Fruit fly (Drosophila melanogaster) whole organism, prepupa: Measurements from ENCODE around the gene dre4.

Experiments used
- CG11762 ChIP-seq: fragments of 200-800 bp; sonication (Bioruptor generic); optimal IDR thresholded peaks from 3 replicates; lab custom pipeline; 2016; ENCODE audit warnings: missing biosample characterization, missing genetic modification characterization; ENCODE audit not compliant: insufficient read depth
- CG3032 ChIP-seq: fragments of 200-800 bp; optimal IDR thresholded peaks from 2 replicates; lab custom pipeline; 2019; ENCODE audit warnings: missing biosample characterization, mild to moderate bottlenecking, missing genetic modification characterization, moderate library complexity
- CG32006 ChIP-seq: fragments of 200-800 bp; sonication (Bioruptor generic); optimal IDR thresholded peaks from 3 replicates; lab custom pipeline; 2017; ENCODE audit warnings: missing biosample characterization, mild to moderate bottlenecking, missing genetic modification characterization
- CG4318 ChIP-seq: fragments of 200-800 bp; sonication (Bioruptor generic); optimal IDR thresholded peaks from 3 replicates; lab custom pipeline; 2017; ENCODE audit warnings: missing biosample characterization, mild to moderate bottlenecking, missing genetic modification characterization
- CG8319 ChIP-seq: fragments of 200-800 bp; sonication (Bioruptor generic); optimal IDR thresholded peaks from 3 replicates; lab custom pipeline; 2016; ENCODE audit warnings: missing biosample characterization, missing genetic modification characterization
- Eip78C ChIP-seq: fragments of 200-800 bp; sonication (Bioruptor generic); peaks from one replicate; lab custom pipeline; 2016; ENCODE audit warnings: missing biosample characterization, missing genetic modification characterization
- Hr4 ChIP-seq: fragments of 200-800 bp; sonication (Bioruptor generic); optimal IDR thresholded peaks from 3 replicates; lab custom pipeline; 2016; ENCODE audit warnings: missing biosample characterization, missing genetic modification characterization
- OdsH ChIP-seq: fragments of 200-800 bp; sonication (Bioruptor generic); optimal IDR thresholded peaks from 3 replicates; lab custom pipeline; 2016; ENCODE audit warnings: missing biosample characterization, missing genetic modification characterization
- dac ChIP-seq: fragments of 200-800 bp; sonication (Bioruptor generic); optimal IDR thresholded peaks from 2 replicates; lab custom pipeline; 2017; ENCODE audit warnings: missing biosample characterization, mild to moderate bottlenecking, missing genetic modification characterization
- fd85E ChIP-seq: fragments of 200-800 bp; sonication (Bioruptor generic); optimal IDR thresholded peaks from 3 replicates; lab custom pipeline; 2016; ENCODE audit warnings: missing biosample characterization, missing genetic modification characterization
- ss ChIP-seq, 2 experiments: fragments of 200-800 bp; sonication (Bioruptor generic); optimal IDR thresholded peaks; 2 replicates in 1 of 2; 3 replicates in 1 of 2; lab custom pipeline; 2017 to 2018; ENCODE audit warnings: mild to moderate bottlenecking in 2 of 2, missing biosample characterization in 2 of 2, missing genetic modification characterization in 2 of 2, moderate library complexity in 1 of 2
- topi ChIP-seq: fragments of 200-800 bp; sonication (Bioruptor generic); optimal IDR thresholded peaks from 3 replicates; lab custom pipeline; 2016; ENCODE audit warnings: missing biosample characterization, missing genetic modification characterization

DNA sequence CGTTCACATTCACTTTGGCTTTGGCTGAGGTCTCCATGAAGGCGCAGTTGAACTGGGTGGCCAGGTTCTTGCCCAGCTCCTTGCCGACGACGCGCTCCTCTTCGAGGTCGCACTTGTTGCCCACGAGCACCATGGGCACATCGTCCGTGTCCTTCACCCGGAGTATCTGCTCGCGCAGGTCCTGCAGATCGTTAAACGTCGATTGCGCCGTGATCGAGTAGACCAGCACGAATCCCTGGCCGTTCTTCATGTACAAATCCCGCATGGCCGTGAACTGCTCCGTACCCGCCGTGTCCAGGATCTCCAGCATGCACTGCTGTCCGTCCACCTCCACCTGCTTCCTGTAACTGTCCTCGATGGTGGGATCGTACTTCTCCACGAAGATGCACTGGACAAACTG is 15.4 kb downstream of the dre4 start:
- TF ChIP-seq dac (GFP tag; lab: Kevin White, UChicago) (no peak), OdsH (no peak), fd85E (GFP tag; lab: Kevin White, UChicago) (no peak), Hr4 (GFP tag; lab: Kevin White, UChicago) (no peak), CG3032 (tag; lab: Kevin White, UChicago) (no peak), topi (no peak), Eip78C (GFP tag; lab: Kevin White, UChicago) (no peak), CG32006 (no peak), ss (GFP tag; optimal IDR thresholded peaks at IDR 0.05; lab: Kevin White, UChicago) (no peak), CG11762 (GFP tag; lab: Kevin White, UChicago) (no peak), CG4318 (GFP tag; lab: Kevin White, UChicago) (no peak), CG8319 (no peak)
